Worm (Caenorhabditis elegans) whole organism, young adult: ENCODE data around the gene C50E3.11.

Experiments
- ceh-40 ChIP-seq: fragments of 200-800 bp; sonication (Bioruptor generic); IDR thresholded peaks from 2 replicates; pipeline ENCODE4 v1.3.6; 2022; ENCODE audit warnings: missing genetic modification characterization, missing compliant biosample characterization
- dox-1 ChIP-seq: fragments of 200-800 bp; sonication (Bioruptor generic); IDR thresholded peaks from 2 replicates; pipeline ENCODE4 v1.3.6; 2022; ENCODE audit warnings: missing genetic modification reagents, missing genetic modification characterization, missing compliant biosample characterization
- lin-26 ChIP-seq: fragments of 200-800 bp; sonication (Bioruptor generic); IDR thresholded peaks from 2 replicates; pipeline ENCODE4 v1.3.6; 2022; ENCODE audit warnings: missing genetic modification reagents, missing genetic modification characterization, missing compliant biosample characterization

DNA sequence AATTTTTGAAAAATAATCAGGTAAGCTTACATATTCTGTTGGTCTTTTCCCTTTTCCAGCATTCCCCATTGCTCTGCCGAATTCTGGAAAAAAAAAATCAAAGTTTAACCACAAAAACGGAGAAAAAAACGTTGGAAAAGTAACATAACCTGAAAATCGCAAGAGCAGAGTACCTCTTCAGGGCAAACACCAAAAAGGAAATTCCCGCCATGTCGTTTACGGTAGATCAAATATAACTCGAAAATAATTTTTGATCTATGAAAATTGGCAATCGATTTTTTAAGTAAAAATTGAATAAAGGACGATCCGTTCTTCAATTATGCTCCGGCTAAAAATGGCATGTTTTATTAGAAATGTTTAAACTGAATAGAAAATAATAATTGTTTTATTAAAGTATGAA lies at the start of gene C50E3.11:
- TF ChIP-seq ceh-40 (GFP tag; lab: Robert Waterston, UW): no peak
- TF ChIP-seq dox-1 (GFP tag; lab: Robert Waterston, UW): no peak
- no peak for TF ChIP-seq lin-26 (GFP tag; lab: Robert Waterston, UW)
